Fruit fly (Drosophila melanogaster): ENCODE results near the gene CG43291.

DNA sequence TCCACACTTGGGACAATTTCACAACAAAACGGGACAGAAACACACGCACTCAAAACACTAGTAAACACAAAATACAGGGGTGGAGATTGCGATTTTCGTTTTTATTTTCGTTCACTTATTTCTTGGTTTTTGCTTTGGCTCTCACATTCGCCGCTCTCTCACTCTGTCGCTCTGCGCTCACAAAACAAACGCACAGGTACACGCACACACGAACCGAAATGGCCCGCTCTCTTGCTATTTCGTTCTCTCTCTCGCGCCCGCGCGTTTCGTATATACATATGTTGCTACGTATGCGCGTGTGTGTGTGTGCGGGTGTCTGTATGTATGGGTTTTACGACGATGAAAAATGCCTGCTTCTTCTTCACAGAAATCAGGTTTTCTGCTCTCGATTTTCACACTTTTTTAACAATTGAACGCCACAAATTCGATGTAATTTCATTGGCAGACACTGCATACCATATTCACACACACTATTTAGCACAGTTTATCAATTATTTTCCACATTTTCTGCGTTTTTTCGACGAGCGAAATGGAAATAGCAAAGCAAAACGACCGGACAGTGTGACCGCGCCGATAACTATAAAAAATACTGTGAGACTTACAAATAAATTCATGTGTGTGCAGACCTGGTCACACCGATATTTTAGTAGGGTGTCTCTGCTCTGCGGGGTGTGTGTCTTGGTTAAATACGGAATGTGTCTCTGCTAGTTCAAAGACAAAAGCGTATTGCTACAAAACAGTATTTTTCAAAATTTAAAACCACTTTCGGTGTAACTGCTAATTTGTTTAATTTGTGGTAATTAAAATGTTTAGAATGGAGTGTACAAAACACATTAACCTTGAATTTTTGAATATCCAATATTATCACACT is 42.1 kb upstream of the CG43291 start, which contains the start of gene trx:
- TF ChIP-seq EcR (GFP tag; optimal IDR thresholded peaks at IDR 0.05): peak; percentile 46
- peak; percentile 30 for TF ChIP-seq gl (tag; optimal IDR thresholded peaks at IDR 0.05)
- no peak for TF ChIP-seq rn (GFP tag; IDR thresholded peaks at IDR 0.05)
- TF ChIP-seq fd96Ca (GFP tag; IDR thresholded peaks at IDR 0.05): no peak
- TF ChIP-seq Pif1B (GFP tag; optimal IDR thresholded peaks at IDR 0.05): peak; percentile 75
- TF ChIP-seq Ets98B (GFP tag; IDR thresholded peaks at IDR 0.05): no peak
- peak; percentile 25 for TF ChIP-seq Pif1A (GFP tag; optimal IDR thresholded peaks at IDR 0.05)
